Worm (Caenorhabditis elegans) whole organism, young adult: ENCODE data around the gene otpl-7.

ENCODE experiments used
- B0336.3 ChIP-seq: fragments of 200-800 bp; sonication (Bioruptor generic); IDR thresholded peaks from 2 replicates; pipeline ENCODE4 v1.3.6; 2022; ENCODE audit warnings: missing genetic modification characterization, missing compliant biosample characterization
- C06A6.2 ChIP-seq: fragments of 200-800 bp; sonication (Bioruptor generic); conservative IDR thresholded peaks from 2 replicates; pipeline ENCODE4 v1.3.6; 2022; ENCODE audit warnings: missing genetic modification characterization, missing compliant biosample characterization
- D2030.7 ChIP-seq: fragments of 200-800 bp; sonication (Bioruptor generic); IDR thresholded peaks from 2 replicates; pipeline ENCODE4 v1.3.6; 2022; ENCODE audit warnings: missing genetic modification reagents, missing genetic modification characterization, missing compliant biosample characterization
- F23B12.7 ChIP-seq: sonication (generic microtip); optimal IDR thresholded peaks from 2 replicates; lab custom pipeline; 2017; ENCODE audit warnings: missing genetic modification characterization, mild to moderate bottlenecking, missing compliant biosample characterization, antibody characterized with exemption, moderate library complexity; ENCODE audit not compliant: insufficient read depth
- F33H1.4 ChIP-seq: fragments of 200-800 bp; sonication (Bioruptor generic); IDR thresholded peaks from 2 replicates; pipeline ENCODE4 v1.3.6; 2022; ENCODE audit warnings: missing genetic modification reagents, missing genetic modification characterization, missing compliant biosample characterization
- F49E8.2 ChIP-seq: sonication (generic microtip); optimal IDR thresholded peaks from 3 replicates; lab custom pipeline; 2017; ENCODE audit warnings: missing genetic modification characterization, mild to moderate bottlenecking, missing compliant biosample characterization, antibody characterized with exemption, moderate library complexity; ENCODE audit not compliant: insufficient read depth
- F55B11.4 ChIP-seq: sonication (generic microtip); optimal IDR thresholded peaks from 2 replicates; lab custom pipeline; 2016; ENCODE audit warnings: missing compliant biosample characterization, missing genetic modification characterization, borderline replicate concordance; ENCODE audit not compliant: insufficient read depth
- T26A5.8 ChIP-seq: sonication (generic microtip); optimal IDR thresholded peaks from 2 replicates; lab custom pipeline; 2016; ENCODE audit warnings: missing genetic modification characterization, missing compliant biosample characterization
- Y53F4B.3 ChIP-seq: fragments of 200-800 bp; sonication (Bioruptor generic); IDR thresholded peaks from 2 replicates; pipeline ENCODE4 v1.3.6; 2022; ENCODE audit warnings: missing genetic modification reagents, missing genetic modification characterization, missing compliant biosample characterization
- Y67H2A.10 ChIP-seq: fragments of 200-800 bp; sonication (Bioruptor generic); conservative IDR thresholded peaks from 2 replicates; pipeline ENCODE4 v1.3.6; 2022; ENCODE audit warnings: missing genetic modification reagents, missing genetic modification characterization, missing compliant biosample characterization
- Y95B8A.8 ChIP-seq: fragments of 200-800 bp; sonication (Bioruptor generic); IDR thresholded peaks from 2 replicates; pipeline ENCODE4 v1.3.6; 2022; ENCODE audit warnings: missing genetic modification reagents, missing genetic modification characterization, missing compliant biosample characterization
- ama-1 ChIP-seq, 3 experiments: fragments of 150-350 bp in 1 of 3; sonication (generic microtip) in 2 of 3; optimal IDR thresholded peaks; 2 replicates each; lab custom pipeline; 2014 to 2018; ENCODE audit warnings: missing biosample characterization in 2 of 3, missing genetic modification characterization in 2 of 3, missing genetic modification reagents in 2 of 3
- atf-7 ChIP-seq: sonication (generic microtip); optimal IDR thresholded peaks from 2 replicates; lab custom pipeline; 2017; ENCODE audit warnings: mild to moderate bottlenecking, missing genetic modification characterization, missing compliant biosample characterization
- bed-2 ChIP-seq: fragments of 200-800 bp; sonication (Bioruptor generic); IDR thresholded peaks from 2 replicates; pipeline ENCODE4 v1.3.6; 2022; ENCODE audit warnings: missing genetic modification reagents, missing genetic modification characterization, missing compliant biosample characterization
- ceh-40 ChIP-seq: fragments of 200-800 bp; sonication (Bioruptor generic); IDR thresholded peaks from 2 replicates; pipeline ENCODE4 v1.3.6; 2022; ENCODE audit warnings: missing genetic modification characterization, missing compliant biosample characterization
- dpl-1 ChIP-seq: fragments of 150-350 bp; optimal IDR thresholded peaks from 2 replicates; lab custom pipeline; 2014; ENCODE audit warnings: missing biosample characterization, missing genetic modification reagents, missing genetic modification characterization
- efl-1 ChIP-seq: fragments of 150-350 bp; optimal IDR thresholded peaks from 2 replicates; lab custom pipeline; 2014; ENCODE audit warnings: missing biosample characterization, missing genetic modification reagents, missing genetic modification characterization
- hlh-12 ChIP-seq: sonication (generic microtip); optimal IDR thresholded peaks from 2 replicates; lab custom pipeline; 2016; ENCODE audit warnings: missing genetic modification characterization, missing compliant biosample characterization
- hlh-26 ChIP-seq: fragments of 200-800 bp; sonication (Bioruptor generic); conservative IDR thresholded peaks from 2 replicates; pipeline ENCODE4 v1.3.6; 2022; ENCODE audit warnings: missing genetic modification reagents, missing genetic modification characterization, missing compliant biosample characterization
- hmg-1.2 ChIP-seq: fragments of 200-800 bp; sonication (Bioruptor generic); IDR thresholded peaks from 2 replicates; pipeline ENCODE4 v1.3.6; 2022; ENCODE audit warnings: missing genetic modification reagents, missing genetic modification characterization, missing compliant biosample characterization
- lag-1 ChIP-seq: fragments of 200-800 bp; sonication (Bioruptor generic); IDR thresholded peaks from 2 replicates; pipeline ENCODE4 v1.3.6; 2022; ENCODE audit warnings: missing genetic modification reagents, missing genetic modification characterization, missing compliant biosample characterization
- lin-26 ChIP-seq: fragments of 200-800 bp; sonication (Bioruptor generic); IDR thresholded peaks from 2 replicates; pipeline ENCODE4 v1.3.6; 2022; ENCODE audit warnings: missing genetic modification reagents, missing genetic modification characterization, missing compliant biosample characterization
- lin-35 ChIP-seq, 3 experiments: fragments of 150-350 bp in 2 of 3; sonication (generic microtip) in 1 of 3; optimal IDR thresholded peaks; 2 replicates each; lab custom pipeline; 2014 to 2018; ENCODE audit warnings: missing biosample characterization in 3 of 3, missing genetic modification characterization in 3 of 3, missing genetic modification reagents in 3 of 3
- lin-40 ChIP-seq: sonication (generic microtip); optimal IDR thresholded peaks from 2 replicates; lab custom pipeline; 2016; ENCODE audit warnings: missing genetic modification characterization, mild to moderate bottlenecking, missing compliant biosample characterization, missing genotype, missing genetic modification reagents
- lin-54 ChIP-seq: fragments of 200-800 bp; sonication (Bioruptor generic); optimal IDR thresholded peaks from 2 replicates; lab custom pipeline; 2018; ENCODE audit warnings: mild to moderate bottlenecking, missing genetic modification characterization, missing compliant biosample characterization
- lir-1 ChIP-seq: fragments of 200-800 bp; sonication (Bioruptor generic); conservative IDR thresholded peaks from 2 replicates; pipeline ENCODE4 v1.3.6; 2022; ENCODE audit warnings: missing genetic modification reagents, missing genetic modification characterization, missing compliant biosample characterization
- lsl-1 ChIP-seq: fragments of 200-800 bp; sonication (Bioruptor generic); optimal IDR thresholded peaks from 2 replicates; lab custom pipeline; 2018; ENCODE audit warnings: mild to moderate bottlenecking, missing genetic modification characterization, moderate library complexity, missing compliant biosample characterization
- madf-6 ChIP-seq: fragments of 200-800 bp; sonication (Bioruptor generic); IDR thresholded peaks from 2 replicates; pipeline ENCODE4 v1.3.6; 2022; ENCODE audit warnings: missing genetic modification reagents, missing genetic modification characterization, missing compliant biosample characterization
- mel-28 ChIP-seq: sonication (generic microtip); optimal IDR thresholded peaks from 2 replicates; lab custom pipeline; 2016; ENCODE audit warnings: borderline replicate concordance, mild to moderate bottlenecking, missing genetic modification characterization, missing compliant biosample characterization
- mxl-1 ChIP-seq: sonication (generic microtip); optimal IDR thresholded peaks from 2 replicates; lab custom pipeline; 2016; ENCODE audit warnings: missing genetic modification characterization, missing compliant biosample characterization
- nfyb-1 ChIP-seq: fragments of 200-800 bp; sonication (Bioruptor generic); IDR thresholded peaks from 2 replicates; pipeline ENCODE4 v1.3.6; 2022; ENCODE audit warnings: missing genetic modification reagents, missing genetic modification characterization, missing compliant biosample characterization
- nhr-179 ChIP-seq: sonication (generic microtip); optimal IDR thresholded peaks from 2 replicates; lab custom pipeline; 2016; ENCODE audit warnings: mild to moderate bottlenecking, missing genetic modification characterization, missing compliant biosample characterization
- nhr-27 ChIP-seq: fragments of 200-800 bp; sonication (Bioruptor generic); optimal IDR thresholded peaks from 2 replicates; lab custom pipeline; 2018; ENCODE audit warnings: mild to moderate bottlenecking, missing genetic modification characterization, moderate library complexity, missing compliant biosample characterization
- nhr-80 ChIP-seq: sonication (generic microtip); optimal IDR thresholded peaks from 2 replicates; lab custom pipeline; 2016; ENCODE audit warnings: missing genetic modification characterization, missing compliant biosample characterization
- nhr-90 ChIP-seq: sonication (generic microtip); optimal IDR thresholded peaks from 2 replicates; lab custom pipeline; 2016; ENCODE audit warnings: missing genotype, mild to moderate bottlenecking, missing genetic modification characterization, missing compliant biosample characterization
- pbrm-1 ChIP-seq: fragments of 200-800 bp; sonication (Bioruptor generic); IDR thresholded peaks from 2 replicates; pipeline ENCODE4 v1.3.6; 2022; ENCODE audit warnings: missing genetic modification reagents, missing genetic modification characterization, missing compliant biosample characterization
- repo-1 ChIP-seq: sonication (generic microtip); optimal IDR thresholded peaks from 2 replicates; lab custom pipeline; 2017; ENCODE audit warnings: mild to moderate bottlenecking, missing genetic modification characterization, missing compliant biosample characterization
- sdz-38 ChIP-seq: sonication (generic microtip); optimal IDR thresholded peaks from 2 replicates; lab custom pipeline; 2016; ENCODE audit warnings: missing genotype, missing genetic modification characterization, missing compliant biosample characterization
- snpc-4 ChIP-seq, 5 experiments: fragments of 150-350 bp in 1 of 5; sonication (generic microtip) in 4 of 5; optimal IDR thresholded peaks; 2 replicates each; lab custom pipeline; 2014 to 2018; ENCODE audit warnings: missing genetic modification characterization in 5 of 5, missing biosample characterization in 3 of 5, antibody characterized with exemption in 2 of 5, mild to moderate bottlenecking in 2 of 5, missing compliant biosample characterization in 2 of 5, missing genotype in 2 of 5, moderate library complexity in 2 of 5, missing genetic modification reagents in 1 of 5
- somi-1 ChIP-seq: fragments of 200-800 bp; sonication (Bioruptor generic); optimal IDR thresholded peaks from 2 replicates; lab custom pipeline; 2018; ENCODE audit warnings: mild to moderate bottlenecking, missing genetic modification characterization, missing compliant biosample characterization
- sptf-2 ChIP-seq: fragments of 200-800 bp; sonication (Bioruptor generic); optimal IDR thresholded peaks from 2 replicates; lab custom pipeline; 2018; ENCODE audit warnings: mild to moderate bottlenecking, missing genetic modification characterization, missing compliant biosample characterization
- tlf-1 ChIP-seq: fragments of 200-800 bp; sonication (Bioruptor generic); optimal IDR thresholded peaks from 2 replicates; lab custom pipeline; 2018; ENCODE audit warnings: mild to moderate bottlenecking, missing genetic modification characterization, missing compliant biosample characterization
- unc-130 ChIP-seq: sonication (generic microtip); optimal IDR thresholded peaks from 2 replicates; lab custom pipeline; 2016; ENCODE audit warnings: missing genetic modification reagents, missing genetic modification characterization, missing compliant biosample characterization
- unc-62 ChIP-seq: fragments of 150-350 bp; optimal IDR thresholded peaks from 2 replicates; lab custom pipeline; 2014; ENCODE audit warnings: missing biosample characterization, missing genetic modification reagents, missing genetic modification characterization
- ztf-18 ChIP-seq: sonication (generic microtip); optimal IDR thresholded peaks from 2 replicates; lab custom pipeline; 2016; ENCODE audit warnings: missing genotype, mild to moderate bottlenecking, missing genetic modification characterization, missing compliant biosample characterization
- ztf-28 ChIP-seq: fragments of 200-800 bp; sonication (Bioruptor generic); IDR thresholded peaks from 2 replicates; pipeline ENCODE4 v1.3.6; 2022; ENCODE audit warnings: missing genetic modification reagents, missing genetic modification characterization, missing compliant biosample characterization

The otpl-7 gene

DNA sequence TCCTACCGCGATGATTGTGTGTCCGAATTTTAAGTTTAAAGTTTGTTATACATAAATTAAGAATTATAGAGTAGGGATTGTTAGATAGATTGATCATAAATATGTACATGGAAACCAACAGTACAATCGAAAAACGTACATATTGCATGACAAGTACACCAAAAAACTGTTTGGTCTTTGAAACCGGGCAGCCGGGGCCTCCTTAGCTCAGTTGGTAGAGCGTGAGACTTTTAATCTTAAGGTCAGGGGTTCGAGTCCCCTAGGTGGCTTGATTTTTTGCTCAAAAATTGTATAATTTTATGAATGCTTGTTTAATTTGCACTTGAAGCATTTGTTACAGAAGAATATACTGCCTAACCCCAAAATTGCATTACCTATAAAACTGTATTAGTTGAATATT lies 26.2 kb upstream of the otpl-7 start (continued):
- peak; percentile 50 for TF ChIP-seq pbrm-1 (GFP tag; lab: Robert Waterston, UW)
- TF ChIP-seq D2030.7 (GFP tag; lab: Robert Waterston, UW), result peak; percentile 71
- TF ChIP-seq sdz-38 (tag; lab: Kevin White, UChicago), result no peak
- no peak for TF ChIP-seq unc-130
- peak; percentile 54 for TF ChIP-seq ztf-18 (tag; lab: Kevin White, UChicago)
- TF ChIP-seq hmg-1.2 (GFP tag; lab: Robert Waterston, UW), result peak; percentile 60
- TF ChIP-seq lin-26 (GFP tag; lab: Robert Waterston, UW), result peak; percentile 91
- no peak for TF ChIP-seq bed-2
- no peak for TF ChIP-seq somi-1 (GFP tag; lab: Kevin White, UChicago)
- TF ChIP-seq lin-35 (GFP tag; optimal IDR thresholded peaks at IDR 0.05; lab: Kevin White, UChicago), result no peak
- TF ChIP-seq tlf-1 (GFP tag; lab: Kevin White, UChicago), result no peak

DNA sequence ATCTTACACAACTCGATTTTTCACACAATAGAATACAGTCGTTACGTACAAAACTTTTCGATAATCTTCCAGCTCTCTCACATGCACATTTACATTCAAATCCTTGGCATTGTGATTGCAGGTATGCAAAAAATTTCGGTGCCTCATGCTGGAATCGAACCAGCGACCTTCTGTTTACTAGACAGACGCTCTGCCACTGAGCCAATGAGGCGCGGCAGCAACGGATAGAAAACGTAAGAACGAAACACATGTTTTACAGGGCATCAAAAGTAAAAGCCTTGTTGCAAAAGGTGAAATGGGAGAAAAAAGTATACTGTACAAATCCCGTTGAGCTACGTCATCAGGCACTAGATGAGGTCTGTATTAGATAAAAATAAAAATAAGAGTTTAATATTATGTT lies 25.3 kb upstream of the otpl-7 start:
- TF ChIP-seq hlh-12 (tag; lab: Kevin White, UChicago) (no peak), nhr-90 (tag; lab: Kevin White, UChicago) (peak; percentile 53), F33H1.4 (no peak; the same call in 1 of the 2 replicates), lin-35 (GFP tag; optimal IDR thresholded peaks at IDR 0.05; lab: Kevin White, UChicago) (no peak), lin-26 (GFP tag; lab: Robert Waterston, UW) (peak; percentile 86), efl-1 (GFP tag; lab: Kevin White, UChicago) (no peak), madf-6 (GFP tag; lab: Robert Waterston, UW) (peak; percentile 13; the same call in 1 of the 2 replicates), nfyb-1 (no peak), dpl-1 (GFP tag; lab: Kevin White, UChicago) (no peak), lin-40 (tag; lab: Kevin White, UChicago) (no peak), sdz-38 (tag; lab: Kevin White, UChicago) (no peak), lag-1 (no peak), mxl-1 (tag; lab: Kevin White, UChicago) (peak; percentile 49), atf-7 (no peak), lir-1 (GFP tag; lab: Robert Waterston, UW) (no peak), ama-1 (optimal IDR thresholded peaks at IDR 0.05; lab: Kevin White, UChicago) (no peak), ama-1 (GFP tag; optimal IDR thresholded peaks at IDR 0.05; lab: Kevin White, UChicago) (peak in 1 of 2 experiments; percentile 72), hlh-26 (GFP tag; lab: Robert Waterston, UW) (no peak), lin-54 (peak; percentile 29), hmg-1.2 (GFP tag; lab: Robert Waterston, UW) (peak; percentile 72), sptf-2 (GFP tag; lab: Kevin White, UChicago) (peak; percentile 62), T26A5.8 (tag; lab: Kevin White, UChicago) (peak; percentile 70), F23B12.7 (tag; lab: Kevin White, UChicago) (peak; percentile 58), mel-28 (tag; lab: Kevin White, UChicago) (no peak), Y67H2A.10 (GFP tag; lab: Robert Waterston, UW) (peak; percentile 35; the same call in 1 of the 2 replicates), Y53F4B.3 (GFP tag; lab: Robert Waterston, UW) (no peak), ztf-28 (GFP tag; lab: Robert Waterston, UW) (no peak), lsl-1 (GFP tag; lab: Kevin White, UChicago) (peak; percentile 39), F55B11.4 (tag; lab: Kevin White, UChicago) (no peak), ceh-40 (GFP tag; lab: Robert Waterston, UW) (peak; percentile 63; the same call in 1 of the 2 replicates), nhr-80 (no peak), Y95B8A.8 (GFP tag; lab: Robert Waterston, UW) (0 out of 2 replicates have a peak, but pooled peaks have one; percentile 77), repo-1 (no peak), nhr-27 (tag; lab: Kevin White, UChicago) (peak; percentile 13), C06A6.2 (GFP tag; lab: Robert Waterston, UW) (no peak), B0336.3 (GFP tag; lab: Robert Waterston, UW) (peak; percentile 50; the same call in 1 of the 2 replicates), nhr-179 (tag; lab: Kevin White, UChicago) (no peak), unc-130 (no peak), snpc-4 (GFP tag; optimal IDR thresholded peaks at IDR 0.05; lab: Kevin White, UChicago) (peak; percentile 17), snpc-4 (tag; optimal IDR thresholded peaks at IDR 0.05; lab: Kevin White, UChicago) (peak; percentile 43 to 90 (median 68)), unc-62 (GFP tag; lab: Kevin White, UChicago) (no peak), F49E8.2 (tag; lab: Kevin White, UChicago) (peak; percentile 21)
